Fruit fly (Drosophila melanogaster): ENCODE data around the gene Tk.

The Tk gene

DNA sequence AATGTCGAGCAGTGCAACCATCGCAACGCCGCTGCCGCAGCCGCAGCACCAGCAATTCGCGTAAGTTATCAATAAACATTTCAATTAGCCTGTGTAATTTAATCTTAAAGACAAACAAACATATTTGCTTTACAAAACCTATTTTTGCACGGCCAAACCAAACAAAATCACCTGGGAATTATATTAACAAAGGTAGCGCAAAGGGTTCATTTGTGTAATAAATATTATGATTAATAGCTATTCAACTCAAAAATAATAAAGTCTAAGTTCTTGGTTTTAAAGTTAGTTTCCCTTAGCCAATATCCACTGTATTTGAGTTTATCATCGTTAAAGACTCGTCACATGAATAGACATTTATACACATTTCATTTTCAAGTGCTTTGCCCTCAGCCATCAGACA lies 36.1 kb downstream of the Tk start (continued):
- TF ChIP-seq CG17385 (GFP tag; optimal IDR thresholded peaks at IDR 0.05) (peak; percentile 18), Scr (GFP tag; IDR thresholded peaks at IDR 0.05; ENCODE audit: partially characterized antibody) (no peak), gem (tag; optimal IDR thresholded peaks at IDR 0.05) (peak; percentile 34), CG6813 (GFP tag; optimal IDR thresholded peaks at IDR 0.05) (no peak), CG12744 (GFP tag; optimal IDR thresholded peaks at IDR 0.05) (no peak), org-1 (GFP tag; optimal IDR thresholded peaks at IDR 0.05) (no peak), bcd (GFP tag; optimal IDR thresholded peaks at IDR 0.05) (no peak), CG13775 (GFP tag; optimal IDR thresholded peaks at IDR 0.05) (no peak), CG15514 (GFP tag; optimal IDR thresholded peaks at IDR 0.05) (no peak), ab (GFP tag; optimal IDR thresholded peaks at IDR 0.05) (no peak), so (GFP tag; IDR thresholded peaks at IDR 0.05) (no peak), CG6854 (GFP tag; optimal IDR thresholded peaks at IDR 0.05) (no peak), stc (GFP tag; IDR thresholded peaks at IDR 0.05) (no peak), Kr (GFP tag; optimal IDR thresholded peaks at IDR 0.05) (no peak), CG4854 (GFP tag; optimal IDR thresholded peaks at IDR 0.05) (no peak), CG2712 (tag; optimal IDR thresholded peaks at IDR 0.05) (no peak), CG15269 (tag; optimal IDR thresholded peaks at IDR 0.05) (peak; percentile 48), wek (GFP tag; optimal IDR thresholded peaks at IDR 0.05) (no peak), Ets97D (GFP tag; optimal IDR thresholded peaks at IDR 0.05) (no peak), dm (GFP tag; optimal IDR thresholded peaks at IDR 0.05) (no peak), disco-r (GFP tag; optimal IDR thresholded peaks at IDR 0.05) (no peak), dimm (GFP tag; IDR thresholded peaks at IDR 0.05) (no peak), Doc2 (GFP tag; IDR thresholded peaks at IDR 0.05) (no peak), CG9727 (GFP tag; optimal IDR thresholded peaks at IDR 0.05) (no peak), mam (GFP tag; optimal IDR thresholded peaks at IDR 0.05) (no peak), seq (GFP tag; IDR thresholded peaks at IDR 0.05) (no peak), CG2199 (GFP tag; IDR thresholded peaks at IDR 0.05) (no peak), zfh1 (GFP tag; IDR thresholded peaks at IDR 0.05) (no peak), cato (GFP tag; optimal IDR thresholded peaks at IDR 0.05; ENCODE audit: borderline replicate concordance) (no peak), Oli (tag; optimal IDR thresholded peaks at IDR 0.05) (no peak), gfzf (GFP tag; optimal IDR thresholded peaks at IDR 0.05) (no peak), CG10543 (GFP tag; optimal IDR thresholded peaks at IDR 0.05) (no peak), CG14014 (GFP tag; IDR thresholded peaks at IDR 0.05) (0 out of 2 replicates have a peak, but pooled peaks have one; percentile 18), Ets65A (GFP tag) (no peak), lbe (GFP tag; optimal IDR thresholded peaks at IDR 0.05) (no peak), CG7839 (tag; optimal IDR thresholded peaks at IDR 0.05) (peak; percentile 32), chif (GFP tag; optimal IDR thresholded peaks at IDR 0.05) (no peak), trh (GFP tag; optimal IDR thresholded peaks at IDR 0.05) (no peak), CG4328 (GFP tag; optimal IDR thresholded peaks at IDR 0.05) (no peak), Oaz (GFP tag; IDR thresholded peaks at IDR 0.05) (no peak), CG13424 (tag; optimal IDR thresholded peaks at IDR 0.05) (peak; percentile 30), MESR4 (GFP tag; optimal IDR thresholded peaks at IDR 0.05) (no peak), trem (tag; optimal IDR thresholded peaks at IDR 0.05) (no peak), emc (GFP tag; optimal IDR thresholded peaks at IDR 0.05) (no peak), lilli (GFP tag; optimal IDR thresholded peaks at IDR 0.05) (peak; percentile 23), Atf6 (GFP tag; IDR thresholded peaks at IDR 0.05) (peak; percentile 59; the same call in 1 of the 2 replicates), CG11695 (GFP tag; IDR thresholded peaks at IDR 0.05) (no peak), Vsx1 (GFP tag; optimal IDR thresholded peaks at IDR 0.05) (no peak), aop (GFP tag; IDR thresholded peaks at IDR 0.05) (no peak), Dad (GFP tag; optimal IDR thresholded peaks at IDR 0.05) (no peak), CG14050 (GFP tag; IDR thresholded peaks at IDR 0.05) (peak; percentile 8; the same call in 1 of the 3 replicates), CG30020 (tag; optimal IDR thresholded peaks at IDR 0.05) (no peak)
